Fruit fly (Drosophila melanogaster) S2 (cell line): ENCODE measurements around the gene CG15731.

Experiments
- CG8478 ChIP-seq: fragments of >200 bp; optimal IDR thresholded peaks from 2 replicates; lab custom pipeline; 2018
- CTCF ChIP-seq, 2 experiments: fragments of >200 bp; optimal IDR thresholded peaks; 2 replicates each; lab custom pipeline; 2018

DNA sequence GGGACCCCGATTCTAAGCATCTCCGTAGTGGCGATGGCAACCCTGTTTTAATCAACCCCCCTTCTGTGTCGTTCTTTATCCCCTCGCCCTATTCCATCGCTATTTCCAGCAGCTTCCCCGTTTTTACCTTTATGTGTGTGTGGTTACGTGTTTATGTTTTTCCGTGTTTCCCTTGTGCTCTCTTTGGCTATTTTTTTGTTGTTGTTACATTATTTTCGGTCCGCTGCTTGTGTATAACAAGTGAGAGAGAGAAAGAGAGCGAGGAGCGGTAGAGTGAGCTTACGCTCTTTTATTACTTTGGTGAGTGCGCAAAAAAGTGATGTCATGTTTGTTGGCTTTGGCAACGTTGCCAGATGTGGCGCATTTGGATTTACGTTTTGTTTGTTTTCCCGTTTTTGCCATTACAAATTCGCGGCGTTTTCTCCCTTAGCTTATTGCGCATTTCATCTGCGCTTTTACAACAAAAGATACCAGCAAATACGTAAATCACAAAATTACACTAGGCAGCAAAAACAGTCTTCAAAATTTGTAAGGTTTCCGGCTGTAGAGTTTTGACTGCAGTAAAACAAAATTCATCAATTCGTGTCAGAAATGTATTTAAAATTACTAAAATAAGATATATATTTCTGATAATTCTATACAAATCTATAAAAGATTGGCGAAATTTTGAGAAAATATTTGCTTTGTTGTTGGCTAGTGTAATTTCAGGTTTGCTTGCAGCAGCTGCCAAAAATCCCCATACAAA lies 12.8 kb upstream of the CG15731 start:
- no peak for TF ChIP-seq CTCF (optimal IDR thresholded peaks at IDR 0.05; lab: Kevin White, UChicago)
- TF ChIP-seq CG8478 (lab: Kevin White, UChicago), result no peak
